Worm (Caenorhabditis elegans) whole organism, midembryonic: ENCODE results near the gene ugt-41.

ENCODE experiments used
- T22C8.4 ChIP-seq: fragments of 200-800 bp; sonication (Bioruptor generic); IDR thresholded peaks from 2 replicates; pipeline ENCODE4 v1.3.6; 2022; ENCODE audit warnings: missing genetic modification characterization, missing compliant biosample characterization
- cog-1 ChIP-seq: sonication (generic microtip); optimal IDR thresholded peaks from 2 replicates; lab custom pipeline; 2016; ENCODE audit warnings: missing genetic modification characterization, missing compliant biosample characterization
- flt-1 ChIP-seq: fragments of 200-800 bp; sonication (Bioruptor generic); IDR thresholded peaks from 2 replicates; pipeline ENCODE4 v1.3.6; 2022; ENCODE audit warnings: missing genetic modification characterization, missing compliant biosample characterization
- klf-2 ChIP-seq: fragments of 200-800 bp; sonication (Bioruptor generic); conservative IDR thresholded peaks from 2 replicates; pipeline ENCODE4 v1.3.6; 2022; ENCODE audit warnings: missing genetic modification reagents, missing genetic modification characterization, missing compliant biosample characterization
- med-1 ChIP-seq: sonication (generic microtip); optimal IDR thresholded peaks from 2 replicates; lab custom pipeline; 2017; ENCODE audit warnings: missing genetic modification characterization, mild to moderate bottlenecking, missing compliant biosample characterization, antibody characterized with exemption, missing genetic modification reagents; ENCODE audit not compliant: insufficient read depth
- ref-1 ChIP-seq: fragments of 200-800 bp; sonication (Bioruptor generic); conservative IDR thresholded peaks from 2 replicates; pipeline ENCODE4 v1.3.6; 2022; ENCODE audit warnings: missing genetic modification reagents, missing genetic modification characterization, missing compliant biosample characterization
- tab-1 ChIP-seq: fragments of 200-800 bp; sonication (Bioruptor generic); IDR thresholded peaks from 2 replicates; pipeline ENCODE4 v1.3.6; 2022; ENCODE audit warnings: missing genetic modification characterization, missing compliant biosample characterization
- ztf-23 ChIP-seq: fragments of 200-800 bp; sonication (Bioruptor generic); IDR thresholded peaks from 2 replicates; pipeline ENCODE4 v1.3.6; 2022; ENCODE audit warnings: missing genetic modification reagents, missing genetic modification characterization, missing compliant biosample characterization
- ztf-29 ChIP-seq: fragments of 200-800 bp; sonication (Bioruptor generic); IDR thresholded peaks from 2 replicates; pipeline ENCODE4 v1.3.6; 2022; ENCODE audit warnings: missing genetic modification reagents, missing genetic modification characterization, missing compliant biosample characterization

ce11 chrV:7112223-7112622, 51.2 kb downstream of the ugt-41 start:
- TF ChIP-seq T22C8.4 (GFP tag; lab: Robert Waterston, UW), result no peak
- TF ChIP-seq ztf-29 (GFP tag; lab: Robert Waterston, UW), result no peak
- TF ChIP-seq cog-1 (tag; lab: Kevin White, UChicago), result no peak
- no peak for TF ChIP-seq med-1 (GFP tag; lab: Kevin White, UChicago)
- no peak for TF ChIP-seq tab-1 (GFP tag; lab: Robert Waterston, UW)
- TF ChIP-seq ref-1 (GFP tag; lab: Robert Waterston, UW), result no peak
- no peak for TF ChIP-seq klf-2 (GFP tag; lab: Robert Waterston, UW)
- no peak for TF ChIP-seq flt-1 (GFP tag; lab: Robert Waterston, UW)
- TF ChIP-seq ztf-23, result no peak
